Worm (Caenorhabditis elegans) whole organism, L1 larva: ENCODE measurements around the gene str-153.

ENCODE experiments used
- F16B12.6 ChIP-seq: fragments of 150-350 bp; optimal IDR thresholded peaks from 2 replicates; lab custom pipeline; 2014; ENCODE audit warnings: missing biosample characterization, missing genetic modification characterization
- ceh-8 ChIP-seq: fragments of 200-800 bp; sonication (Bioruptor generic); optimal IDR thresholded peaks from 2 replicates; lab custom pipeline; 2018; ENCODE audit warnings: mild to moderate bottlenecking, missing genetic modification characterization, moderate library complexity, missing compliant biosample characterization
- lin-39 ChIP-seq: fragments of 150-350 bp; optimal IDR thresholded peaks from 2 replicates; lab custom pipeline; 2014; ENCODE audit warnings: missing biosample characterization, missing genetic modification reagents, missing genetic modification characterization
- lsy-2 ChIP-seq, 2 experiments: fragments of 150-350 bp; optimal IDR thresholded peaks; 2 replicates each; lab custom pipeline; 2014; ENCODE audit warnings: missing biosample characterization in 2 of 2, missing genetic modification characterization in 2 of 2
- mdl-1 ChIP-seq, 2 experiments: fragments of 150-350 bp; optimal IDR thresholded peaks; 2 replicates each; lab custom pipeline; 2014 to 2017; ENCODE audit warnings: missing biosample characterization in 2 of 2, missing genetic modification characterization in 2 of 2, inconsistent platforms in 1 of 2
- nhr-12 ChIP-seq: sonication (generic microtip); optimal IDR thresholded peaks from 2 replicates; lab custom pipeline; 2017; ENCODE audit warnings: missing biosample characterization, missing genetic modification characterization
- nhr-71 ChIP-seq: sonication (generic microtip); optimal IDR thresholded peaks from 2 replicates; lab custom pipeline; 2016; ENCODE audit warnings: mild to moderate bottlenecking, missing genetic modification characterization, moderate library complexity, missing compliant biosample characterization
- ztf-11 ChIP-seq, 2 experiments: sonication (generic microtip); optimal IDR thresholded peaks; 2 replicates each; lab custom pipeline; 2016 to 2017; ENCODE audit warnings: missing genetic modification characterization in 2 of 2, missing biosample characterization in 1 of 2, missing compliant biosample characterization in 1 of 2
- ztf-4 ChIP-seq: fragments of 150-350 bp; optimal IDR thresholded peaks from 2 replicates; lab custom pipeline; 2014; ENCODE audit warnings: missing biosample characterization, missing genetic modification characterization

- TF ChIP-seq nhr-71 (tag; lab: Kevin White, UChicago) (no peak), lsy-2 (tag; optimal IDR thresholded peaks at IDR 0.05; lab: Kevin White, UChicago) (no peak), F16B12.6 (no peak), ztf-11 (tag; optimal IDR thresholded peaks at IDR 0.05; lab: Kevin White, UChicago) (no peak), mdl-1 (tag; optimal IDR thresholded peaks at IDR 0.05; lab: Kevin White, UChicago) (no peak), nhr-12 (tag; lab: Kevin White, UChicago) (no peak), ztf-4 (tag; lab: Kevin White, UChicago) (no peak), ceh-8 (GFP tag; lab: Kevin White, UChicago) (no peak), lin-39 (tag; lab: Kevin White, UChicago) (no peak)
Observed at ce11 chrIV:4903961-4904360, 30.2 kb upstream of the str-153 start, which contains the start of gene str-161.
